Worm (Caenorhabditis elegans) whole organism, mixed stage, embryonic: ENCODE data around the gene him-4.

ENCODE experiments used
- ces-1 ChIP-seq: fragments of 150-350 bp; optimal IDR thresholded peaks from 2 replicates; lab custom pipeline; 2014; ENCODE audit warnings: missing biosample characterization, missing genetic modification reagents, missing genetic modification characterization
- hlh-1 ChIP-seq: fragments of 150-350 bp; optimal IDR thresholded peaks from 2 replicates; lab custom pipeline; 2014; ENCODE audit warnings: missing biosample characterization, missing genetic modification reagents, missing genetic modification characterization
- unc-120 ChIP-seq: sonication (generic microtip); optimal IDR thresholded peaks from 2 replicates; lab custom pipeline; 2017; ENCODE audit warnings: missing genetic modification characterization, missing compliant biosample characterization; ENCODE audit not compliant: poor library complexity, severe bottlenecking
- unc-39 ChIP-seq: fragments of 150-350 bp; optimal IDR thresholded peaks from 2 replicates; lab custom pipeline; 2014; ENCODE audit warnings: missing biosample characterization, missing genetic modification characterization
- ztf-11 ChIP-seq: fragments of 150-350 bp; optimal IDR thresholded peaks from 2 replicates; lab custom pipeline; 2014; ENCODE audit warnings: missing biosample characterization, missing genetic modification characterization

DNA sequence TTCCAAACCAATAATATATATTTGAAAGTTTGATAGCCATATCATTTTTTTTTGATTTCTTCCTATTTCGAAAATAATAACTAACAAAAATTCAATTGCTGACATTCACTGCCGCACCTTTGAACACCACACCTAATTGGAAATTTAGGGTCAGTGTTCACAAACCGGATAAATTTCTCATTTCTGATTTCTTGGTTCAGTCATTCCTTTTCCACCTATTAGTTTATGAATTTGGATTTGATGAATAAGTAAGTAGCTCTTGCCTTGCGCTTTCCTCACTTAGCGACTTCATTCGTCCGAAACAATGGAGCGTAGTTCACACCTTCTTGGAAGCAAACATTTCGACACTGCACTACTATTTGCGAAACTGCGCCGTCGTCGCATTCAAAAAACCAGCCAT, 11.3 kb upstream of the him-4 start, which contains the start of gene F15G9.1:
- TF ChIP-seq unc-39 (tag; lab: Kevin White, UChicago) (no peak), unc-120 (no peak), ces-1 (no peak), ztf-11 (tag; lab: Kevin White, UChicago) (no peak), hlh-1 (tag; lab: Kevin White, UChicago) (no peak)
